Fruit fly (Drosophila melanogaster): ENCODE data around the gene tal-1A.

Gene tal-1A

DNA sequence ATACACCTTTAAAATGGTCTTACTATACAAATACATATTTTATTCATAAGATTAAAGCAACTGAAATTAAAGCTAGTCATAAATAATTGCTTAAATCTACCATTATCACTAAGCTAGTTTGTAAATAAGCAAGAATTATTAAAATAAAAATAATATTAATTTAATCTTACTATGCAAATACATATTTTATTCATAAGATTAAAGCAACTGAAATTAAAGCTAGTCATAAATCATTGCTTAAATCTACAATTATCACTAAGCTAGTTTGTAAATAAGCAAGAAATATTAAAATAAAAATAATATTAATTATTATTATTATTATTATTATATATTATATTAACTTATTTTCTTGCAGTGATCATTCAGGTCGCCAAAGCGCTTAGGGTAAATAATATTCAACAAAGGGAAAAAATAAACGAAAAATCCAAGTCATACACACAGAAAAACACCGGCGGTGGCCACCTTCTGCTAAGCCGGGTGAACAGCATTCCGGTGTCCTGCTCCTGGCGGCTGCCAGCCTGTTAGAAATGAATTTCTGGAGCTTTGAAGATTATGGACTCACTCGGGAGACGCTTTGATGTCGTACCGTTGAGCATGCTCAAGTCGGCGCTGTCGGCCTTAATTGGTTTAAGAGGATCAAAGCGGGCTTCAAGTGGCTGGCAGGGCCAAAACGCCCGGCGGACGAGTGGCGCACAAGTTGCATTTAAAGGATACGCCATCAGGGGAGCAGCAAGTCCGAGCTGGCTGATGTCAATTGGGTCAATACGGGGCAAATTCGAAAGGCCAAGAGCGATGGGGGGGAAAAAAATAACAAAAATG, 8.8 kb upstream of the tal-1A start (continued):
- TF ChIP-seq trh (GFP tag; optimal IDR thresholded peaks at IDR 0.05) (no peak), kah (GFP tag; optimal IDR thresholded peaks at IDR 0.05) (no peak), CG3407 (GFP tag; optimal IDR thresholded peaks at IDR 0.05) (no peak), bcd (GFP tag; optimal IDR thresholded peaks at IDR 0.05) (peak; percentile 42), HLH3B (GFP tag; IDR thresholded peaks at IDR 0.05) (no peak), CG5180 (GFP tag; optimal IDR thresholded peaks at IDR 0.05) (no peak), CG34422 (GFP tag; IDR thresholded peaks at IDR 0.05) (peak; percentile 19; the same call in 1 of the 3 replicates), CG10462 (GFP tag; optimal IDR thresholded peaks at IDR 0.05) (no peak), Neu2 (GFP tag; optimal IDR thresholded peaks at IDR 0.05; ENCODE audit: borderline replicate concordance) (no peak), Nf-YB (GFP tag; optimal IDR thresholded peaks at IDR 0.05) (no peak), dysf (GFP tag; IDR thresholded peaks at IDR 0.05) (peak; percentile 59), tgo (GFP tag; IDR thresholded peaks at IDR 0.05) (no peak), CG17829 (tag; optimal IDR thresholded peaks at IDR 0.05) (peak; percentile 41), CG15514 (GFP tag; optimal IDR thresholded peaks at IDR 0.05) (no peak), CoRest (tag; optimal IDR thresholded peaks at IDR 0.05) (peak; percentile 46), CG13424 (tag; optimal IDR thresholded peaks at IDR 0.05) (peak; percentile 51), CG8281 (tag; optimal IDR thresholded peaks at IDR 0.05) (no peak), nerfin-1 (tag; optimal IDR thresholded peaks at IDR 0.05) (peak; percentile 91), CG10979 (tag; optimal IDR thresholded peaks at IDR 0.05) (peak; percentile 58), chinmo (GFP tag; IDR thresholded peaks at IDR 0.05; ENCODE audit: partially characterized antibody) (no peak), bab2 (GFP tag; optimal IDR thresholded peaks at IDR 0.05) (no peak), Med (GFP tag) (peak; percentile 40), toy (GFP tag; IDR thresholded peaks at IDR 0.05) (no peak), unc-4 (GFP tag; IDR thresholded peaks at IDR 0.05; ENCODE audit: partially characterized antibody) (no peak), CG9215 (GFP tag; IDR thresholded peaks at IDR 0.05) (peak; percentile 25; the same call in 1 of the 2 replicates), da (GFP tag; optimal IDR thresholded peaks at IDR 0.05) (no peak), Sry-δ (GFP tag; optimal IDR thresholded peaks at IDR 0.05) (no peak), sisA (GFP tag; IDR thresholded peaks at IDR 0.05) (no peak; the same call in 1 of the 2 replicates), nerfin-2 (GFP tag; IDR thresholded peaks at IDR 0.05; ENCODE audit: partially characterized antibody) (no peak; the same call in 1 of the 2 replicates), phol (tag; optimal IDR thresholded peaks at IDR 0.05) (peak; percentile 37), tio (GFP tag; optimal IDR thresholded peaks at IDR 0.05) (peak; percentile 11), Deaf1 (tag; optimal IDR thresholded peaks at IDR 0.05) (peak; percentile 6), sug (tag; optimal IDR thresholded peaks at IDR 0.05) (no peak), dimm (GFP tag; IDR thresholded peaks at IDR 0.05) (no peak), zfh2 (GFP tag; optimal IDR thresholded peaks at IDR 0.05) (no peak), Hr3 (GFP tag; optimal IDR thresholded peaks at IDR 0.05) (peak; percentile 26), hth (optimal IDR thresholded peaks at IDR 0.05) (no peak), CG30020 (tag; optimal IDR thresholded peaks at IDR 0.05) (no peak), CG32767 (GFP tag; IDR thresholded peaks at IDR 0.05) (no peak), chn (GFP tag; optimal IDR thresholded peaks at IDR 0.05) (no peak), CG10543 (GFP tag; optimal IDR thresholded peaks at IDR 0.05) (no peak), CG17912 (GFP tag; optimal IDR thresholded peaks at IDR 0.05) (no peak), gem (tag; optimal IDR thresholded peaks at IDR 0.05) (peak; percentile 67), CG31224 (GFP tag; IDR thresholded peaks at IDR 0.05) (peak; percentile 100), gce (GFP tag; IDR thresholded peaks at IDR 0.05) (no peak), CG3726 (GFP tag; IDR thresholded peaks at IDR 0.05) (no peak), ro (GFP tag; IDR thresholded peaks at IDR 0.05) (no peak), sna (GFP tag; IDR thresholded peaks at IDR 0.05; ENCODE audit: partially characterized antibody) (no peak), Abd-B (GFP tag; optimal IDR thresholded peaks at IDR 0.05) (no peak)

All from whole organism, embryonic.